Worm (Caenorhabditis elegans) whole organism, early embryonic: ENCODE measurements around the gene mboa-7.

Source experiments
- B0310.2 ChIP-seq: sonication (generic microtip); optimal IDR thresholded peaks from 2 replicates; lab custom pipeline; 2016; ENCODE audit warnings: mild to moderate bottlenecking, missing genetic modification characterization, missing compliant biosample characterization
- F13C5.2 ChIP-seq: sonication (generic microtip); optimal IDR thresholded peaks from 2 replicates; lab custom pipeline; 2017; ENCODE audit warnings: mild to moderate bottlenecking, missing genetic modification characterization, inconsistent platforms, missing compliant biosample characterization
- ama-1 ChIP-seq: fragments of 150-350 bp; optimal IDR thresholded peaks from 2 replicates; lab custom pipeline; 2014
- ceh-36 ChIP-seq: sonication (generic microtip); optimal IDR thresholded peaks from 2 replicates; lab custom pipeline; 2016; ENCODE audit warnings: missing genetic modification characterization, inconsistent platforms, missing compliant biosample characterization
- ets-7 ChIP-seq: sonication (generic microtip); optimal IDR thresholded peaks from 2 replicates; lab custom pipeline; 2016; ENCODE audit warnings: missing genotype, missing genetic modification characterization, missing compliant biosample characterization
- tbx-37 ChIP-seq: fragments of 200-800 bp; sonication (Bioruptor generic); conservative IDR thresholded peaks from 2 replicates; pipeline ENCODE4 v1.3.6; 2022; ENCODE audit warnings: missing genetic modification reagents, missing genetic modification characterization, missing compliant biosample characterization

ce11 chrX:10520185-10520584 is 4.2 kb downstream of the mboa-7 start:
- TF ChIP-seq ama-1 (lab: Kevin White, UChicago) = no peak
- no peak for TF ChIP-seq F13C5.2 (tag; lab: Kevin White, UChicago)
- TF ChIP-seq ceh-36 (tag; lab: Kevin White, UChicago) = no peak
- no peak for TF ChIP-seq B0310.2 (tag; lab: Kevin White, UChicago)
- TF ChIP-seq ets-7 (tag; lab: Kevin White, UChicago) = no peak
- TF ChIP-seq tbx-37 (GFP tag; lab: Robert Waterston, UW) = no peak
